Fruit fly (Drosophila melanogaster): ENCODE results near the gene chic.

Gene chic

DNA sequence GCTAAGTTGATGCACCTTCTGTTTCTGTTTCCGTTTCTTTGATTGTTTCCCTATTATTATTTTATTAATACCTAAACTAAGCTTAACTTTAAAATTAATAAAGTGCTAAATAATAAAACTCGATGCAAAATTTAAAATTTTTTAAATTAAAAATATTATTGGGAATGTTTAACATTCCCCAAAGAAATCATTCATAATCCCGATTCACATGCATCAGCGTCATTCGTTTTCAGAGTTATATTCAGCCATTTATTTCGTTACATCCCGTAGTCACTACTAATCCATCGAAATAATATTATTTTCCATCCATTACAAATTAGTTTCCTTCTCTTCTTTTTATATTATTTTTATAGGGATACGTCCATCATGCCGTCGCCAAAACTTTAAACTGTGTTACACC, 33.3 kb downstream of the chic start:
- TF ChIP-seq Sin3A (optimal IDR thresholded peaks at IDR 0.05) = no peak
- no peak for TF ChIP-seq insv (optimal IDR thresholded peaks at IDR 0.05)
- no peak for TF ChIP-seq psq (optimal IDR thresholded peaks at IDR 0.05)
- no peak for TF ChIP-seq ttk (optimal IDR thresholded peaks at IDR 0.05)
- no peak for TF ChIP-seq h (optimal IDR thresholded peaks at IDR 0.05)
- TF ChIP-seq Myc (optimal IDR thresholded peaks at IDR 0.05) = no peak

DNA sequence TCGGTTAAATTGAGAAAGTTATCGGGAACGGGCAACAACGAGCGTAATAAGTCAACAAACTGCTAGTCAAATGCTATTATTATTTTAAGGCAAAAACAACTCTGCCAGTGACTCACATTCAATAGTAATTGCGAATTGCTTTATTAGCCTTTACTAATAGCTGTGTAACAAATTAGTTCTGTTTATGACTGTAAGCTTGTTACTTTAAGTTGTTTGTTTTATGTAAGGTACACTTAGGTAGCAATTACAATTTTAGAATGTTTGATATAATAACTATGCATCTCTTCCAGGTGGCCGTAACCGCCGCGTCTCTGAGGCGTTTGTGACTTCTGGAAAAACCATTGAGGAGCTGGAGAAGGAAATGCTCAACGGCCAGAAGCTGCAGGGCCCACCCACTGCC, 34.1 kb downstream of the chic start:
- no peak for TF ChIP-seq psq (optimal IDR thresholded peaks at IDR 0.05)
- no peak for TF ChIP-seq Myc (optimal IDR thresholded peaks at IDR 0.05)
- no peak for TF ChIP-seq ttk (optimal IDR thresholded peaks at IDR 0.05)
- no peak for TF ChIP-seq insv (optimal IDR thresholded peaks at IDR 0.05)
- TF ChIP-seq h (optimal IDR thresholded peaks at IDR 0.05) = no peak
- no peak for TF ChIP-seq Sin3A (optimal IDR thresholded peaks at IDR 0.05)

DNA sequence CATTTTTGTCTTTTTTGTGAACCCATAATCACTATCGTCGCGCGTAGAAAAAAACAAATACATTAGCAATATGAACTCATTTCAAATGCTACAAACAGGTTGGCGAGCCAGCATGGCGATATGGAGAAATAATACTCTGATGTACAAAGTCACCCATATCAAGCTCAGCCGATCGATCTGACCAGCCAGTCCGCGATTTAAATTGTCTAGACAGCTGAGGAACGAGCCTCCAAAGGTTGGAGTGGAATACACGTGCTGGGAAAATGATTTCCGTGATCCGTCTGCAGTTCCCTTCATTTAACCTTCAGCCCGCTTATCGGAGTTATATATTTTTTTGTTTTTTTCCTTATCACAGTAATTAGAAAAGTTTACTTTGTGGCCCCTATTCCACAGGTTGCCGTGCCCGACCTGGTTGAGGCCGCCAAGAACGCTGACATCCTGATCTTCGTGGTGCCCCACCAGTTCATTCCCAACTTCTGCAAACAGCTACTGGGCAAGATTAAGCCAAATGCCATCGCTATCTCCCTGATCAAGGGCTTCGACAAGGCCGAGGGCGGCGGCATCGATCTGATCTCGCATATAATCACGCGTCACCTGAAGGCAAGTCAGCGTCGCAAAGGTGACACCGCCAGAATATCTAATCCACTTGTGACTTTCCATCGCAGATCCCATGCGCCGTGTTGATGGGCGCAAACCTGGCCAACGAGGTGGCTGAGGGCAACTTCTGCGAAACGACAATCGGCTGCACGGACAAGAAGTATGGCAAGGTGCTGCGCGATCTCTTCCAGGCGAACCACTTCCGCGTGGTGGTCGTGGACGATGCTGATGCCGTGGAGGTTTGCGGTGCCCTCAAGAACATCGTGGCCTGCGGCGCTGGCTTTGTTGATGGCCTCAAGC, 34.9 kb downstream of the chic start:
- TF ChIP-seq ttk (optimal IDR thresholded peaks at IDR 0.05) (no peak), insv (optimal IDR thresholded peaks at IDR 0.05) (no peak), Myc (optimal IDR thresholded peaks at IDR 0.05) (no peak), h (optimal IDR thresholded peaks at IDR 0.05) (no peak), Sin3A (optimal IDR thresholded peaks at IDR 0.05) (no peak), psq (optimal IDR thresholded peaks at IDR 0.05) (no peak)

DNA sequence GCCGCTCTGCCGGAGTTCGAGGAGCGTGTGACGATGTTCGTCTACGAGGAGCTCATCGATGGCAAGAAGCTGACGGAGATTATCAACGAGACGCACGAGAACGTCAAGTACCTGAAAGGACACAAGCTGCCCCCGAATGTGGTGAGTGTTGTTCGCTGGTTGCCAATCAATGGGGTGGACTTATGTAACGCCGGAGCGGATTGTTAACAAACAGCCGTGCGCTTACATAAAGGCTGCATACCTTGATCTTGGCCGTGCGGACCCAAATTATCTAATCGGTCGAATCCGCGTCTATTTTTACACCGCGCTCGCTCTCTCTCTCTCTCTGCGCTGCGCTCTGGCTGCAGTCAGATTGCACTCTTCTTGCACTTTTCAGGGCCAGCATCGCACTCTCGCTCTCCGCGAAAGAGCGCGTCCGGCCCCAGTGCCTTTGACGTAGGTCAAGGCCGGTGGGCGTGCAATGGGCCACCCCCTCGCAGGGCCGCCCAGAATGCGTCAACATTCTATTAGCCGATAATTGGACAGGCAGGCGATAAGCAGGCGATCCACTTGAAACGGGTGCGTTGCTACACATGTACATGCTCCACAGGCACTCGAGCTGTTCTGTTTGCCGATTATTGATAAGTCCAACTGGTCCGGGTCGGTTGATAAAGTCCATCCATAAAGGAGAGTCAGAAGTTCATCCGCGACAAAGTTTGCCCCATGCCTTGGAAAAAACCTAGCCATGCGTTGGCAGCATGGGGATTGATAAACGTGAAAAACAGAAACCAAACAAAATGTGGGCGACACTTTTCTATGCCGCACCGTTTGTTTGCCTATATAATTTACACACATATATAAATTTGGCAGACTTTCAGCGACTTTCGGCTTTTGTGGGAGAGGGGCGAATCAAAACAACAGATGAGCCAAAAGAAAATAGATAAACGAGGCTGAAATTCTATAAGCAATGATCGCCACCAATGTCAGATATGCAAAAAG, 36.2 kb downstream of the chic start:
- TF ChIP-seq insv (optimal IDR thresholded peaks at IDR 0.05) = no peak
- TF ChIP-seq Sin3A (optimal IDR thresholded peaks at IDR 0.05) = no peak
- no peak for TF ChIP-seq ttk (optimal IDR thresholded peaks at IDR 0.05)
- TF ChIP-seq h (optimal IDR thresholded peaks at IDR 0.05) = no peak
- no peak for TF ChIP-seq Myc (optimal IDR thresholded peaks at IDR 0.05)
- no peak for TF ChIP-seq psq (optimal IDR thresholded peaks at IDR 0.05)

DNA sequence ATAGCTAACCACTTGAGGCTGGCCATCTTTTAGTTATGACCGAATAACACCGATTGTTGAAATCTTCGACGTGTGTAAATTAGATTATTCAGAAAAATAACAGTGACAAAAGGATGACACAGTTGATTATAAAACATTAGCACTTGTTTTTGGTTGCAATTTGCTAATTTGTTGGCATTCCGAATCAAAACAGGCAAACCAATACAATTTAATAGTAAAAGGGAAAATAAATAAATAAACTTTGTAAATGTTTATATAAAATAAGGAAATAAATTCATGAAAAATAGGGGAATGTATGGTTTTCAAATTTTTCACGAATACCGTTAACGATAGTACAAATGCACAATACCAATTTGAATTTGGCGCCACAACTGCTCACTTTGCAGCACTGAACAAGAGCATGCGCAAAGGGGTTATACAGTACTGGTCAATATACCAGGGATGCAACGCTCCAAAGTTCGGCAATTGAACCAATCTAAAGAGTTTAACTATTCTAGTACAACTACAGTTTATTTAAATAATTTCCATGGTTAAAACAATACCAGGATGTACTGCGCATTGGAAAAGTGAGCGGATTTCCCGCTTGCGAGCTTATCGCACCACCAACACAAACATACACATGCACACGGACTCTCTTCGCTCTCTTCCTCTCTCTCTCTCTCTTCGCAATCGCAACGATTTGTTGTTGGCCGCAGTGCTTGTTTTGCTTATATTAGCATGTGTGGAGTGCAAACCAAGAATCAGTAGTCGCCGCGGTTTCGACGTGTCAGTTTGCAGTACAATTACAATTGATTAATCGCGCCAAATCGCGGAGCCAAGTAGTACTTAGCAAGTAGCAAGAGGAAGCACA, 37.4 kb downstream of the chic start, which contains the start of the genes Sfp26Ad and Gpdh1:
TSS of gene Sfp26Ad (minus strand) at position 76 of the 850 bp plus-strand sequence.
TSS of gene Gpdh1 (plus strand) at position 415 of the 850 bp plus-strand sequence.
- TF ChIP-seq insv (optimal IDR thresholded peaks at IDR 0.05) (no peak), h (optimal IDR thresholded peaks at IDR 0.05) (no peak), Sin3A (optimal IDR thresholded peaks at IDR 0.05) (no peak), psq (optimal IDR thresholded peaks at IDR 0.05) (no peak), ttk (optimal IDR thresholded peaks at IDR 0.05) (no peak), Myc (optimal IDR thresholded peaks at IDR 0.05) (no peak)

DNA sequence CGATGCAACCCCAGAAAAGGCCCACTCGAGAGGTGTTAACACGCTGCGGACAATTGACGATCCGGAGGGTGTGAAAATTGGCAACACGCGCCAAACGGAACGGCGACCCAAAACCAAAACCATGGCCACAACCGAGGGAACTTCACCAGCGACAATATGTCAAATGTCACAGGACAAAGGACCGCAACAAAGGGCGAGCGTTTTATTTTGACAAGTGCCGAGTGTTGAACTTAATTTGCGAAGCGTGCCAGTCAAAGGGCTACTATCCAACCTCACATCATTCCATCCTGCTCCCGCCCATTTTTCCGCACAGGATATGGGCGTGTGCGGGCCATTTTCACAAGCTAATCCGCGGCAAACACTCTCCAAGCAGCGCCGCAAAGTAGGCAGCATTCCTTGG, 53.5 kb downstream of the chic start:
- TF ChIP-seq psq (optimal IDR thresholded peaks at IDR 0.05) = no peak
- TF ChIP-seq ttk (optimal IDR thresholded peaks at IDR 0.05) = no peak

DNA sequence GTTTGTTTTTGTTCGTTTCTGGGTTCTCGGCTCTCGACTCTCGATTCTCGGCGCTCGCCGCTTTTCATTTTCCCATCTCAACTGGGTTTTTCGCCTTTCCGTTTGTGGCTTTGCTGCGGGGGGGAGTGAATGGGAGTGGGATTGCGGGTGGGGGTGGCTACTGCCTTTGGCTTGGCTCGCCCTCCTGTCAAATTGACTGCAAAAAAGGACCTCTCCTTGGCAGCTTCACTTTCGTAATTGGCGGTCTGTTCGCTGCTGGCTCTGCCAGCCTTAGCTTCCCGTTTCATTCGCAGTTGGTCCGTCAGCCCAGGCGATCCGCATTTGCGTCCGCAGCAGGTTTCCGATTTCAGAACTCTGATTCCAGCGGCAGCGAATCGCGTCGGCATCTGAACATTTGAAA, 55.2 kb downstream of the chic start, which contains the start of gene dsf:
TSS of gene dsf (plus strand) at position 301 of the 400 bp plus-strand sequence.
- TF ChIP-seq psq (optimal IDR thresholded peaks at IDR 0.05) = no peak
- TF ChIP-seq Sin3A (optimal IDR thresholded peaks at IDR 0.05) = no peak
- TF ChIP-seq Myc (optimal IDR thresholded peaks at IDR 0.05) = no peak
- TF ChIP-seq ttk (optimal IDR thresholded peaks at IDR 0.05) = no peak
- no peak for TF ChIP-seq insv (optimal IDR thresholded peaks at IDR 0.05)
- no peak for TF ChIP-seq h (optimal IDR thresholded peaks at IDR 0.05)

DNA sequence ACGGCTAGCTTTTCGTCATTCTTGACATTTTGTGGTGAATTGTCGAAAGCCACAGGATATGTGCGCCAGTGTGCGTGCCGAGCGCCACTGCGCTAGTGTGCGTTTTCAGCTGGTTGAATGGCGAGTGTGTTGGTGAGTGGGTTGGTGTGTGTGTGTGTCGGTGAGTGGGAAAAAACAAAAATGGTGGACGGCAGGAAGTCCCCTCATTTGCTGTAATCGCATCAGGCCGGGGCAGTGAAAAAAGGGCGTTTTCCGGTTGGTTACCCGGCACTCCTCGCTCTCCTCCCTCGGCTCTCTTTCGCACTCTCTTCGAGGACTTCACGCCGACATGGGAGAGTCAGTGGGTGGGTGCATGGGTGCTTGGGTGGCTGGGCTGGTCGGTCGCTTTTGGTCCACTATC, 55.7 kb downstream of the chic start:
- no peak for TF ChIP-seq Sin3A (optimal IDR thresholded peaks at IDR 0.05)
- no peak for TF ChIP-seq ttk (optimal IDR thresholded peaks at IDR 0.05)
- no peak for TF ChIP-seq psq (optimal IDR thresholded peaks at IDR 0.05)
- no peak for TF ChIP-seq Myc (optimal IDR thresholded peaks at IDR 0.05)
- TF ChIP-seq insv (optimal IDR thresholded peaks at IDR 0.05) = no peak
- no peak for TF ChIP-seq h (optimal IDR thresholded peaks at IDR 0.05)

DNA sequence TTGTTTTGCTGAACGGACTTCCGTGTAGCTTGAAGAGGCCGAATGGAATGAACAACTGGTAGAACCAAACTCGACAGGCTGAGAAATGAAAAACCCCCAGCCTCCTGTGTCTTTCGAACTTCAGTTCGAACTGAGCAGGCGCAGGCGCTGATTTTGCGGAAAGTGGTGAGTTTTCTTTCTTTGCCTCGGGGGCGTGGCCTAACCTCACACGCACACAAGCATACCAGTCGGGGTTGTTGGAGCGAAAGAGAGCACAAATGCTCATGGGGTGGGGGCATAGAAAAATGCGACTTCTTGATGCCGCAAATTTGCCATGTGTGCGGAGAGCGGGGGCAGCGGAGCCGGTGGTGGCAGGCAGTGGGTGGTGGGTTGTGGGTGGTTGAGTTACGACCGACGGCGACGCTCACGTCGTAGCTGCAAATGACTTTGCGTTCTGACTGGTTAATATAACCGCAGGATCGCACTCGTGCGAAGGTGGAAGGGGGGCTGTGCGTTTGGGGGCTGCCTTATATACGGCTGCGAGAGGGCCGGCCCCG, 57.1 kb downstream of the chic start, which contains the start of gene CG9016:
TSS of gene CG9016 (minus strand) at position 51 of the 536 bp plus-strand sequence.
- TF ChIP-seq psq (optimal IDR thresholded peaks at IDR 0.05) = no peak
- TF ChIP-seq Myc (optimal IDR thresholded peaks at IDR 0.05) = no peak
- no peak for TF ChIP-seq ttk (optimal IDR thresholded peaks at IDR 0.05)
- no peak for TF ChIP-seq Sin3A (optimal IDR thresholded peaks at IDR 0.05)
- TF ChIP-seq insv (optimal IDR thresholded peaks at IDR 0.05) = no peak
- no peak for TF ChIP-seq h (optimal IDR thresholded peaks at IDR 0.05)
